Fruit fly (Drosophila melanogaster) whole organism, wandering third instar larva: Measurements from ENCODE around the gene CG3823.

Experiments
- Abd-B ChIP-seq: fragments of >200 bp; optimal IDR thresholded peaks from 2 replicates; lab custom pipeline; 2017; ENCODE audit warnings: missing biosample characterization, missing genetic modification characterization
- CG32264 ChIP-seq: fragments of 200-800 bp; sonication (Bioruptor generic); optimal IDR thresholded peaks from 2 replicates; lab custom pipeline; 2016; ENCODE audit warnings: missing biosample characterization, missing genetic modification characterization
- CG9705 ChIP-seq: fragments of 200-800 bp; sonication (Bioruptor generic); optimal IDR thresholded peaks from 2 replicates; lab custom pipeline; 2018; ENCODE audit warnings: missing biosample characterization, mild to moderate bottlenecking, missing genetic modification characterization
- CrebA ChIP-seq: fragments of 200-800 bp; sonication (Bioruptor generic); optimal IDR thresholded peaks from 2 replicates; lab custom pipeline; 2016; ENCODE audit warnings: missing biosample characterization, mild to moderate bottlenecking, missing genetic modification characterization, borderline replicate concordance
- Dfd ChIP-seq: fragments of >200 bp; optimal IDR thresholded peaks from 2 replicates; lab custom pipeline; 2017; ENCODE audit warnings: missing biosample characterization, missing genetic modification characterization
- Dif ChIP-seq: fragments of 200-275, 200-300 bp; sonication (Bioruptor generic); optimal IDR thresholded peaks from 2 replicates; lab custom pipeline; 2018; ENCODE audit warnings: missing biosample characterization, missing genetic modification characterization; ENCODE audit not compliant: partially characterized antibody
- GATAd ChIP-seq: sonication (Bioruptor generic); optimal IDR thresholded peaks from 2 replicates; lab custom pipeline; 2016; ENCODE audit warnings: missing biosample characterization, missing genetic modification characterization
- HLH106 ChIP-seq: fragments of 200-800 bp; optimal IDR thresholded peaks from 3 replicates; lab custom pipeline; 2019; ENCODE audit warnings: missing biosample characterization, mild to moderate bottlenecking, missing genetic modification characterization, moderate library complexity
- Hnf4 ChIP-seq: fragments of 200-800 bp; sonication (Bioruptor generic); optimal IDR thresholded peaks from 2 replicates; lab custom pipeline; 2016; ENCODE audit warnings: missing biosample characterization, mild to moderate bottlenecking, missing genetic modification characterization
- Hr78 ChIP-seq: fragments of >200 bp; optimal IDR thresholded peaks from 2 replicates; lab custom pipeline; 2017; ENCODE audit warnings: missing biosample characterization, missing genetic modification characterization
- Hr83 ChIP-seq: fragments of 200-300 bp; sonication (Bioruptor generic); optimal IDR thresholded peaks from 2 replicates; lab custom pipeline; 2016; ENCODE audit warnings: missing biosample characterization, mild to moderate bottlenecking, missing genetic modification characterization, moderate library complexity; ENCODE audit not compliant: poor library complexity, severe bottlenecking
- Jra ChIP-seq: sonication (Bioruptor generic); optimal IDR thresholded peaks from 2 replicates; lab custom pipeline; 2016; ENCODE audit warnings: missing biosample characterization, missing genetic modification characterization
- Mio ChIP-seq: sonication (Bioruptor generic); optimal IDR thresholded peaks from 2 replicates; lab custom pipeline; 2016; ENCODE audit warnings: missing biosample characterization, missing genetic modification characterization
- Myc ChIP-seq: fragments of >200 bp; optimal IDR thresholded peaks from 2 replicates; lab custom pipeline; 2017
- N ChIP-seq: fragments of >200 bp; optimal IDR thresholded peaks from 2 replicates; lab custom pipeline; 2018; ENCODE audit warnings: missing biosample characterization, missing external identifiers, missing genetic modification characterization
- OdsH ChIP-seq: fragments of 200-800 bp; sonication (Bioruptor generic); optimal IDR thresholded peaks from 2 replicates; lab custom pipeline; 2016; ENCODE audit warnings: missing biosample characterization, mild to moderate bottlenecking, missing genetic modification characterization
- Rel ChIP-seq, 2 experiments: fragments of 200-800 bp; sonication (Bioruptor generic) in 1 of 2; optimal IDR thresholded peaks; 2 replicates in 1 of 2; 3 replicates in 1 of 2; lab custom pipeline; 2016 to 2019; ENCODE audit warnings: mild to moderate bottlenecking in 2 of 2, missing biosample characterization in 2 of 2, missing genetic modification characterization in 2 of 2, moderate library complexity in 1 of 2
- Sp1 ChIP-seq: fragments of 200-800 bp; sonication (Bioruptor generic); optimal IDR thresholded peaks from 3 replicates; lab custom pipeline; 2019; ENCODE audit warnings: missing biosample characterization, mild to moderate bottlenecking, missing genetic modification characterization, moderate library complexity
- Vsx2 ChIP-seq: fragments of 200-300, 225-300 bp; sonication (Bioruptor generic); optimal IDR thresholded peaks from 2 replicates; lab custom pipeline; 2018; ENCODE audit warnings: missing biosample characterization, missing genetic modification characterization; ENCODE audit not compliant: partially characterized antibody
- br ChIP-seq: fragments of 200-800 bp; sonication (Bioruptor generic); optimal IDR thresholded peaks from 2 replicates; lab custom pipeline; 2016; ENCODE audit warnings: missing biosample characterization, missing genetic modification characterization
- brk ChIP-seq: fragments of 200-800 bp; sonication (Bioruptor generic); optimal IDR thresholded peaks from 2 replicates; lab custom pipeline; 2016; ENCODE audit warnings: missing biosample characterization, mild to moderate bottlenecking, missing genetic modification characterization
- dl ChIP-seq, 2 experiments: fragments of 175-275, 200-275 bp in 1 of 2; fragments of 200-275 bp in 1 of 2; sonication (Bioruptor generic); optimal IDR thresholded peaks; lab custom pipeline; 2018; ENCODE audit warnings: mild to moderate bottlenecking in 2 of 2, missing biosample characterization in 2 of 2, missing genetic modification characterization in 2 of 2, moderate library complexity in 2 of 2; ENCODE audit not compliant: partially characterized antibody in 2 of 2, insufficient read depth in 1 of 2
- dmrt93B ChIP-seq: fragments of 200-800 bp; sonication (Bioruptor generic); optimal IDR thresholded peaks from 2 replicates; lab custom pipeline; 2018; ENCODE audit warnings: missing biosample characterization, mild to moderate bottlenecking, missing genetic modification characterization
- dsf ChIP-seq: sonication (Bioruptor generic); optimal IDR thresholded peaks from 2 replicates; lab custom pipeline; 2016; ENCODE audit warnings: missing biosample characterization, missing genetic modification characterization, borderline replicate concordance
- ey ChIP-seq: fragments of 200-800 bp; sonication (Bioruptor generic); optimal IDR thresholded peaks from 2 replicates; lab custom pipeline; 2016; ENCODE audit warnings: missing biosample characterization, missing genetic modification characterization
- foxo ChIP-seq, 2 experiments: fragments of 200-800 bp; sonication (Bioruptor generic); optimal IDR thresholded peaks; 2 replicates in 1 of 2; 3 replicates in 1 of 2; lab custom pipeline; 2016 to 2017; ENCODE audit warnings: missing biosample characterization in 2 of 2, missing genetic modification characterization in 2 of 2
- fru ChIP-seq: fragments of 200-800 bp; sonication (Bioruptor generic); optimal IDR thresholded peaks from 3 replicates; lab custom pipeline; 2016; ENCODE audit warnings: missing biosample characterization, mild to moderate bottlenecking, missing genetic modification characterization
- h ChIP-seq: fragments of 200-800 bp; sonication (Bioruptor generic); optimal IDR thresholded peaks from 3 replicates; lab custom pipeline; 2016; ENCODE audit warnings: missing biosample characterization, mild to moderate bottlenecking, missing genetic modification characterization
- jim ChIP-seq: fragments of 175-275, 200-325 bp; sonication (Bioruptor generic); optimal IDR thresholded peaks from 2 replicates; lab custom pipeline; 2016; ENCODE audit warnings: missing biosample characterization, mild to moderate bottlenecking, missing genetic modification characterization
- lola ChIP-seq: fragments of >200 bp; optimal IDR thresholded peaks from 2 replicates; lab custom pipeline; 2017; ENCODE audit warnings: missing biosample characterization, missing genetic modification characterization
- pan ChIP-seq: fragments of >200 bp; optimal IDR thresholded peaks from 2 replicates; lab custom pipeline; 2017
- psq ChIP-seq: fragments of 200-800 bp; sonication (Bioruptor generic); optimal IDR thresholded peaks from 3 replicates; lab custom pipeline; 2017; ENCODE audit warnings: missing biosample characterization, mild to moderate bottlenecking, missing genetic modification characterization, moderate library complexity
- rgr ChIP-seq: fragments of 200-800 bp; sonication (Bioruptor generic); optimal IDR thresholded peaks from 3 replicates; lab custom pipeline; 2016; ENCODE audit warnings: missing biosample characterization, mild to moderate bottlenecking, missing genetic modification characterization
- sage ChIP-seq: fragments of 200-800 bp; sonication (Bioruptor generic); optimal IDR thresholded peaks from 2 replicates; lab custom pipeline; 2016; ENCODE audit warnings: missing biosample characterization, mild to moderate bottlenecking, missing genetic modification characterization
- sv ChIP-seq: fragments of 200-800 bp; sonication (Bioruptor generic); optimal IDR thresholded peaks from 3 replicates; lab custom pipeline; 2016; ENCODE audit warnings: missing biosample characterization, missing genetic modification characterization
- tai ChIP-seq: sonication (Bioruptor generic); optimal IDR thresholded peaks from 2 replicates; lab custom pipeline; 2016; ENCODE audit warnings: missing biosample characterization, missing genetic modification characterization
- usp ChIP-seq: fragments of >200 bp; optimal IDR thresholded peaks from 2 replicates; lab custom pipeline; 2017; ENCODE audit warnings: missing biosample characterization, missing genetic modification characterization
- woc ChIP-seq: sonication (Bioruptor generic); optimal IDR thresholded peaks from 2 replicates; lab custom pipeline; 2016; ENCODE audit warnings: missing biosample characterization, mild to moderate bottlenecking, missing genetic modification characterization

The CG3823 gene

DNA sequence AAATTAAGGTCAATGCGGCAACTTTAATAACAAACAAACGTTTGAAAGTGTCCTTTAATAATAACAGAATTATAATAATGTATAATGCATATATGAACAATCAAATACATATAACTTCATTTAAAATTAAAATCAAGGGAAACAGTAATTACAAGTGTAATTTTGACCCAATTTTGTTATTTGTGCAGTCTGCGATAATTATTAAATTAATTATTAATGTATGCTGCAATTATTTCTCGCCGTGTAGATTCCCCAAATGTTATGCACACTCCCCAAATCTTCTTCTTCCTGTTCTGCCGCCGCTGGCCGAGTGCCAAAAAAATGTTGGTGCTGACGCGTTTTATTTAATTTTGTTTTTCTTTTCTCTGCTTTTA, 49.8 kb downstream of the CG3823 start:
- TF ChIP-seq Vsx2 (GFP tag; lab: Kevin White, UChicago) (no peak), GATAd (GFP tag; lab: Kevin White, UChicago) (no peak), tai (GFP tag; lab: Kevin White, UChicago) (peak; percentile 30), Abd-B (GFP tag; lab: Kevin White, UChicago) (no peak), Myc (lab: Kevin White, UChicago) (no peak), dsf (GFP tag; lab: Kevin White, UChicago) (no peak), OdsH (GFP tag; lab: Kevin White, UChicago) (peak; percentile 75), lola (GFP tag; lab: Kevin White, UChicago) (no peak), fru (GFP tag; lab: Kevin White, UChicago) (peak; percentile 52), usp (no peak), Dif (GFP tag; lab: Kevin White, UChicago) (no peak), pan (no peak), h (peak; percentile 67), ey (GFP tag; lab: Kevin White, UChicago) (peak; percentile 36), br (GFP tag; lab: Kevin White, UChicago) (peak; percentile 35), sage (GFP tag; lab: Kevin White, UChicago) (peak; percentile 30), HLH106 (tag; lab: Kevin White, UChicago) (peak; percentile 83), Rel (GFP tag; optimal IDR thresholded peaks at IDR 0.05; lab: Kevin White, UChicago) (no peak), Rel (tag; optimal IDR thresholded peaks at IDR 0.05; lab: Kevin White, UChicago) (peak; percentile 31), sv (GFP tag; lab: Kevin White, UChicago) (peak; percentile 66), Dfd (GFP tag; lab: Kevin White, UChicago) (peak; percentile 79), jim (no peak), psq (GFP tag; lab: Kevin White, UChicago) (peak; percentile 70), brk (GFP tag; lab: Kevin White, UChicago) (peak; percentile 62), foxo (GFP tag; optimal IDR thresholded peaks at IDR 0.05; lab: Kevin White, UChicago) (peak in 1 of 2 experiments; percentile 84), Sp1 (GFP tag; lab: Kevin White, UChicago) (peak; percentile 83), rgr (GFP tag; lab: Kevin White, UChicago) (peak; percentile 77), woc (GFP tag; lab: Kevin White, UChicago) (peak; percentile 7), Jra (GFP tag; lab: Kevin White, UChicago) (no peak), dl (GFP tag; optimal IDR thresholded peaks at IDR 0.05; lab: Kevin White, UChicago; ENCODE audit: insufficient read depth in 1 of 2, partially characterized antibody in 2 of 2) (no peak), Hr83 (GFP tag; lab: Kevin White, UChicago) (no peak), dmrt93B (GFP tag; lab: Kevin White, UChicago) (peak; percentile 70), Hr78 (GFP tag; lab: Kevin White, UChicago) (no peak), CG9705 (GFP tag; lab: Kevin White, UChicago) (peak; percentile 45), CrebA (GFP tag; lab: Kevin White, UChicago) (no peak), CG32264 (GFP tag; lab: Kevin White, UChicago) (no peak), Hnf4 (GFP tag; lab: Kevin White, UChicago) (peak; percentile 40), N (no peak), Mio (GFP tag; lab: Kevin White, UChicago) (no peak)

DNA sequence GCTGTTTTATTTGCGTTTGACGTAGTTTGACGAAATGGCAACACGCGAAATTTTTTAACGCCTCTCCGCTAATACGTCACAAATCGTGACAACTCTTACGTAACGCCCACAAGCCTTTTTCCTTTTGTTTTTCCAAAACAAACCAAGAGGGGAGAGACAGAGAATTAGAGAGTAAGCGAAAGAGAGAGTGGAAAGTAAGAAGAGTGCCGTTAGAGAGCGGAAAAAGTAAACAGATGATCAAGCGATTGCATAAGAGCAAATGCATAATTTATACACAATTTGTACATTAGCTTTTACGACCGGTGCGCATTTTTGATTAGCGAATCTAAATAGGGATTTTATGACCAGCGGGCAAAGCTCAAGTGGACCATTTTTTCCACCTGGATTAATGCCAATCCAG, 50.4 kb downstream of the CG3823 start:
- no peak for TF ChIP-seq Hr78 (GFP tag; lab: Kevin White, UChicago)
- TF ChIP-seq GATAd (GFP tag; lab: Kevin White, UChicago): no peak
- no peak for TF ChIP-seq Hr83 (GFP tag; lab: Kevin White, UChicago)
- no peak for TF ChIP-seq tai (GFP tag; lab: Kevin White, UChicago)
- no peak for TF ChIP-seq Sp1 (GFP tag; lab: Kevin White, UChicago)
- TF ChIP-seq CG9705 (GFP tag; lab: Kevin White, UChicago): no peak
- TF ChIP-seq pan: no peak
- TF ChIP-seq fru (GFP tag; lab: Kevin White, UChicago): no peak
- TF ChIP-seq foxo (GFP tag; optimal IDR thresholded peaks at IDR 0.05; lab: Kevin White, UChicago): no peak
- no peak for TF ChIP-seq lola (GFP tag; lab: Kevin White, UChicago)
- TF ChIP-seq Jra (GFP tag; lab: Kevin White, UChicago): no peak
- TF ChIP-seq CrebA (GFP tag; lab: Kevin White, UChicago): no peak
- TF ChIP-seq rgr (GFP tag; lab: Kevin White, UChicago): no peak
- no peak for TF ChIP-seq brk (GFP tag; lab: Kevin White, UChicago)
- TF ChIP-seq CG32264 (GFP tag; lab: Kevin White, UChicago): no peak
- TF ChIP-seq Myc (lab: Kevin White, UChicago): no peak
- no peak for TF ChIP-seq br (GFP tag; lab: Kevin White, UChicago)
- no peak for TF ChIP-seq sage (GFP tag; lab: Kevin White, UChicago)
- TF ChIP-seq ey (GFP tag; lab: Kevin White, UChicago): no peak
